Fruit fly (Drosophila melanogaster): ENCODE data around the gene RasGAP1.

DNA sequence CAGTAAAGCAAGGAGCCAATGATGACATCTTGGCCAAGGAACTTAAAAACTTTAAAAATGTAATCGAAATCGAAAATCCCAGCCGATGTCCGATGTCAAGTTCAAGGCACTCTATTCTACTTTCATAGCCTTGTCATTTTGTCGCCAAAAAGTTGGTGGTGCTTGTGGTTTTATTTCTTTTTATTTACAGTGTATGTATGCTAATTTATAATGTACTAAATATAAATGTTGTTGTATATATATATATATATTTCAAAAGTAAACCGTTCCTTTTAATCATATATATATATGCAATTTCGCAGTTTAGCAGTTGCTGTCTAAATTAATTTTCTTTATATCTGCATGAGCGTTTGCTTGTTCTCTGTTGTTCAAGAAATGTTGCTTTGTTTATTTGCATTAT is 39.6 kb upstream of the RasGAP1 start, which contains the start of the genes CG6709 and Hez:
- TF ChIP-seq ftz-f1 (GFP tag; optimal IDR thresholded peaks at IDR 0.05) (no peak), Oaz (GFP tag; IDR thresholded peaks at IDR 0.05) (no peak), CG42726 (GFP tag; IDR thresholded peaks at IDR 0.05; ENCODE audit: partially characterized antibody) (no peak)

Measured in whole organism, embryonic.